Worm (Caenorhabditis elegans) whole organism, late embryonic: ENCODE measurements around the gene H34I24.2.

ENCODE experiments used
- C38D4.7 ChIP-seq: fragments of 200-800 bp; sonication (Bioruptor generic); optimal IDR thresholded peaks from 2 replicates; lab custom pipeline; 2018; ENCODE audit warnings: mild to moderate bottlenecking, missing genetic modification characterization, moderate library complexity, missing compliant biosample characterization
- ama-1 ChIP-seq: fragments of 150-350 bp; optimal IDR thresholded peaks from 2 replicates; lab custom pipeline; 2014
- ceh-22 ChIP-seq: sonication (generic microtip); optimal IDR thresholded peaks from 2 replicates; lab custom pipeline; 2017; ENCODE audit warnings: missing biosample characterization, missing genetic modification characterization
- ceh-45 ChIP-seq: fragments of 200-800 bp; sonication (Bioruptor generic); IDR thresholded peaks from 2 replicates; pipeline ENCODE4 v1.3.6; 2022; ENCODE audit warnings: missing genetic modification reagents, missing genetic modification characterization, missing compliant biosample characterization
- elt-2 ChIP-seq: sonication (generic microtip); optimal IDR thresholded peaks from 2 replicates; lab custom pipeline; 2016; ENCODE audit warnings: missing genetic modification reagents, missing genetic modification characterization, missing compliant biosample characterization
- nfya-1 ChIP-seq: sonication (generic microtip); optimal IDR thresholded peaks from 2 replicates; lab custom pipeline; 2017; ENCODE audit warnings: missing genetic modification characterization, mild to moderate bottlenecking, missing compliant biosample characterization, antibody characterized with exemption, moderate library complexity
- pat-9 ChIP-seq: fragments of 200-800 bp; sonication (Bioruptor generic); optimal IDR thresholded peaks from 2 replicates; lab custom pipeline; 2018; ENCODE audit warnings: mild to moderate bottlenecking, missing genetic modification characterization, moderate library complexity, missing compliant biosample characterization
- pqm-1 ChIP-seq: sonication (generic microtip); optimal IDR thresholded peaks from 2 replicates; lab custom pipeline; 2016; ENCODE audit warnings: missing genetic modification characterization, missing compliant biosample characterization
- rnt-1 ChIP-seq: sonication (generic microtip); optimal IDR thresholded peaks from 2 replicates; lab custom pipeline; 2016; ENCODE audit warnings: missing genetic modification characterization, missing compliant biosample characterization

DNA sequence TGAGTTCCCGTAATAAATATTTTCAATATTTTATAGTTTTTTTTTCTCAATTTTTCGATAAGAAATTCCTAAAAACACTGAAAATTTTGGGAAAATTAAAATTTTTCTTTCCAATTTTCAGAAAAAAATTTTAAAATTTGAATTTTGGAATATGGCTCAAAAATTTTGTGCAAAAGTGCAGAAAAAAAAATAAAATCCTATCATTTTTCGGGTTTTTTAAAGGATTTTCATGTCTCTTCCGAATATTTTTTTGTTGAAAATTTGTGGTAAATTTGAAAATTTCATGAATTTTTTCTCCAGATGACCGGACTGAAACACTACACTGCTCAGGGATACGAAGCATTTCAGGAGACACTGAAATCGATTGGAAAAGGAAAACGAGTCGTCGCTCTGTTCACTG lies 7.5 kb upstream of the H34I24.2 start, which contains the start of gene txdc-17:
- TF ChIP-seq elt-2 (tag; lab: Kevin White, UChicago) (no peak), pqm-1 (no peak), nfya-1 (tag; lab: Kevin White, UChicago) (no peak), ceh-22 (no peak), ama-1 (lab: Kevin White, UChicago) (no peak), C38D4.7 (GFP tag; lab: Kevin White, UChicago) (no peak), ceh-45 (no peak), pat-9 (tag; lab: Kevin White, UChicago) (no peak), rnt-1 (tag; lab: Kevin White, UChicago) (no peak)
